Worm (Caenorhabditis elegans) whole organism, mixed stage, embryonic: ENCODE data around the gene cyp-13A10.
A peak's percentile ranks its signal among the peaks of the same experiment; 100 is the strongest.

Source experiments
- M03D4.4 ChIP-seq: sonication (generic microtip); optimal IDR thresholded peaks from 2 replicates; lab custom pipeline; 2017; ENCODE audit warnings: mild to moderate bottlenecking, missing genetic modification characterization, missing compliant biosample characterization
- bed-3 ChIP-seq: fragments of 200-800 bp; sonication (Bioruptor generic); optimal IDR thresholded peaks from 3 replicates; lab custom pipeline; 2018; ENCODE audit warnings: mild to moderate bottlenecking, missing genetic modification characterization, moderate library complexity, missing compliant biosample characterization
- blmp-1 ChIP-seq: fragments of 150-350 bp; optimal IDR thresholded peaks from 2 replicates; lab custom pipeline; 2014; ENCODE audit warnings: missing biosample characterization, missing genetic modification characterization
- ceh-39 ChIP-seq: fragments of 150-350 bp; optimal IDR thresholded peaks from 2 replicates; lab custom pipeline; 2014; ENCODE audit warnings: missing biosample characterization, missing genetic modification characterization
- ceh-43 ChIP-seq: fragments of 200-800 bp; sonication (Bioruptor generic); optimal IDR thresholded peaks from 2 replicates; lab custom pipeline; 2018; ENCODE audit warnings: mild to moderate bottlenecking, missing genetic modification characterization, moderate library complexity, missing compliant biosample characterization
- ces-1 ChIP-seq: fragments of 150-350 bp; optimal IDR thresholded peaks from 2 replicates; lab custom pipeline; 2014; ENCODE audit warnings: missing biosample characterization, missing genetic modification reagents, missing genetic modification characterization
- cnd-1 ChIP-seq: fragments of 200-800 bp; sonication (Bioruptor generic); optimal IDR thresholded peaks from 2 replicates; lab custom pipeline; 2018; ENCODE audit warnings: mild to moderate bottlenecking, missing genetic modification characterization, missing compliant biosample characterization
- drap-1 ChIP-seq: fragments of 200-800 bp; sonication (Bioruptor generic); optimal IDR thresholded peaks from 3 replicates; lab custom pipeline; 2018; ENCODE audit warnings: mild to moderate bottlenecking, missing genetic modification characterization, missing compliant biosample characterization
- elt-1 ChIP-seq: sonication (generic microtip); optimal IDR thresholded peaks from 2 replicates; lab custom pipeline; 2017; ENCODE audit warnings: missing genetic modification characterization, mild to moderate bottlenecking, missing compliant biosample characterization, antibody characterized with exemption, moderate library complexity, borderline replicate concordance; ENCODE audit not compliant: insufficient read depth
- elt-3 ChIP-seq: fragments of 150-350 bp; optimal IDR thresholded peaks from 2 replicates; lab custom pipeline; 2014; ENCODE audit warnings: missing biosample characterization, missing genetic modification characterization
- flh-1 ChIP-seq: fragments of 200-800 bp; sonication (Bioruptor generic); optimal IDR thresholded peaks from 2 replicates; lab custom pipeline; 2018; ENCODE audit warnings: mild to moderate bottlenecking, missing genetic modification characterization, moderate library complexity, missing compliant biosample characterization
- ham-2 ChIP-seq: fragments of 200-800 bp; sonication (Bioruptor generic); optimal IDR thresholded peaks from 2 replicates; lab custom pipeline; 2018; ENCODE audit warnings: mild to moderate bottlenecking, missing genetic modification characterization, missing compliant biosample characterization
- hlh-1 ChIP-seq: fragments of 150-350 bp; optimal IDR thresholded peaks from 2 replicates; lab custom pipeline; 2014; ENCODE audit warnings: missing biosample characterization, missing genetic modification reagents, missing genetic modification characterization
- lin-13 ChIP-seq: fragments of 150-350 bp; optimal IDR thresholded peaks from 2 replicates; lab custom pipeline; 2014; ENCODE audit warnings: missing biosample characterization, missing genetic modification characterization
- lin-32 ChIP-seq: fragments of 200-800 bp; sonication (Bioruptor generic); optimal IDR thresholded peaks from 2 replicates; lab custom pipeline; 2018; ENCODE audit warnings: mild to moderate bottlenecking, missing genetic modification characterization, missing compliant biosample characterization
- lsy-2 ChIP-seq: fragments of 150-350 bp; optimal IDR thresholded peaks from 2 replicates; lab custom pipeline; 2014; ENCODE audit warnings: missing biosample characterization, missing genetic modification characterization
- mab-5 ChIP-seq: fragments of 150-350 bp; optimal IDR thresholded peaks from 2 replicates; lab custom pipeline; 2014; ENCODE audit warnings: missing biosample characterization, missing genetic modification characterization
- nhr-12 ChIP-seq: fragments of 150-350 bp; optimal IDR thresholded peaks from 2 replicates; lab custom pipeline; 2014; ENCODE audit warnings: missing biosample characterization, missing genetic modification characterization
- nhr-237 ChIP-seq: fragments of 150-350 bp; optimal IDR thresholded peaks from 2 replicates; lab custom pipeline; 2014; ENCODE audit warnings: missing biosample characterization, missing genetic modification characterization
- nhr-28 ChIP-seq: fragments of 150-350 bp; optimal IDR thresholded peaks from 2 replicates; lab custom pipeline; 2014; ENCODE audit warnings: missing biosample characterization, missing genetic modification characterization
- nhr-76 ChIP-seq: sonication (generic microtip); optimal IDR thresholded peaks from 2 replicates; lab custom pipeline; 2017; ENCODE audit warnings: missing biosample characterization, missing genetic modification characterization
- pha-4 ChIP-seq: fragments of 150-350 bp; optimal IDR thresholded peaks from 2 replicates; lab custom pipeline; 2018; ENCODE audit warnings: missing biosample characterization, missing genetic modification reagents, missing genetic modification characterization
- sem-2 ChIP-seq: fragments of 200-800 bp; sonication (Bioruptor generic); optimal IDR thresholded peaks from 2 replicates; lab custom pipeline; 2018; ENCODE audit warnings: mild to moderate bottlenecking, missing genetic modification characterization, missing compliant biosample characterization
- snpc-4 ChIP-seq: fragments of 150-350 bp; optimal IDR thresholded peaks from 2 replicates; lab custom pipeline; 2014; ENCODE audit warnings: missing biosample characterization, missing genetic modification characterization
- sptf-1 ChIP-seq: sonication (generic microtip); optimal IDR thresholded peaks from 2 replicates; lab custom pipeline; 2017; ENCODE audit warnings: mild to moderate bottlenecking, missing genetic modification characterization, moderate library complexity, missing compliant biosample characterization
- tbx-8 ChIP-seq: fragments of 200-800 bp; sonication (Bioruptor generic); optimal IDR thresholded peaks from 2 replicates; lab custom pipeline; 2018; ENCODE audit warnings: mild to moderate bottlenecking, missing genetic modification characterization, moderate library complexity, missing compliant biosample characterization
- unc-120 ChIP-seq: sonication (generic microtip); optimal IDR thresholded peaks from 2 replicates; lab custom pipeline; 2017; ENCODE audit warnings: missing genetic modification characterization, missing compliant biosample characterization; ENCODE audit not compliant: poor library complexity, severe bottlenecking
- unc-39 ChIP-seq: fragments of 150-350 bp; optimal IDR thresholded peaks from 2 replicates; lab custom pipeline; 2014; ENCODE audit warnings: missing biosample characterization, missing genetic modification characterization
- zip-8 ChIP-seq: fragments of 150-350 bp; optimal IDR thresholded peaks from 2 replicates; lab custom pipeline; 2014; ENCODE audit warnings: missing biosample characterization, missing genetic modification characterization
- ztf-11 ChIP-seq: fragments of 150-350 bp; optimal IDR thresholded peaks from 2 replicates; lab custom pipeline; 2014; ENCODE audit warnings: missing biosample characterization, missing genetic modification characterization

cyp-13A10 gene

DNA sequence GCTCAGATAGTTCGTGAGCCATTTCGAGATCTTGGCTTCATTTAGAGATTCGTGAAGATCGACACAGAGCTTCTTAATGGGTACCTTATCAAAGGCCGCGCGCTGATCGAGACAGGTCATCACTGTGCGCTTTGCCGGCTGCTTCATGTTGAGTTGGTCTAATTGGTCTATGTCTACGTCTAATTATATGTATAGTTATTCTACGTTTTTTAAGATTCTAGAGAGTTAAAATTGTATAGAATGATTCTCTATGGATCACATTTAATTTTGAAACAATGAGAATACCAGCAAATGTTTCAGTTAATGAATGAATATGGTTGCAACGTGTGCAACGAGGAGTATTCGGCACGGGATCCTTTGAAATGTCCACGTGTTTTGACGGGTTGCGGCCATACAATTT, 12.0 kb upstream of the cyp-13A10 start, which contains the start of gene arc-1:
Gene arc-1 (plus strand): TSS at position 301 of the 400 bp plus-strand sequence.
- TF ChIP-seq lin-32 (no peak), elt-3 (no peak), zip-8 (tag; lab: Kevin White, UChicago) (no peak), mab-5 (tag; lab: Kevin White, UChicago) (no peak), ztf-11 (tag; lab: Kevin White, UChicago) (no peak), bed-3 (GFP tag; lab: Kevin White, UChicago) (no peak), snpc-4 (no peak), nhr-76 (tag; lab: Kevin White, UChicago) (no peak)
- TF ChIP-seq, all 35 proteins: peak for 0

DNA sequence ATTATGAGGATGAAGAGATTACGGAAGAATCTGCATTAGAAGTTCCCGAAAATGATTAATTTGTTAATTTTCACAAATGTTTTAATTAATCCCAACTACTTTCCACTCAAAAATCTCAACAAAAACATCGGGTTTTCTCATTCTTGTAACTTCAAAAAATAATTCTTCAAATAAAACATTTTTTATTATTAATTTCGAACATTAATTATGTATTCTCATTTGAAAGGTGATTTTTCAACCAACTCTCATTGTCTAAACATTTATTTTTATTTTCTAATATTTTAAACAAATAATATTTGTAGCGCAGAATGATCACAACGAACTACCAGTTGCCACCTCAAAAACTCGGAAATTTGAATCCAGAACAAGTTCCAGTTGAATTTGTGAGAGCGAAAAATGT, 8.6 kb upstream of the cyp-13A10 start, which contains the start of gene ZK1320.7:
Gene ZK1320.7 (plus strand): TSS at position 301 of the 400 bp plus-strand sequence.
- TF ChIP-seq sem-2 (GFP tag; lab: Kevin White, UChicago) (no peak), blmp-1 (tag; lab: Kevin White, UChicago) (no peak), ces-1 (GFP tag; lab: Kevin White, UChicago) (no peak), lin-32 (no peak)

DNA sequence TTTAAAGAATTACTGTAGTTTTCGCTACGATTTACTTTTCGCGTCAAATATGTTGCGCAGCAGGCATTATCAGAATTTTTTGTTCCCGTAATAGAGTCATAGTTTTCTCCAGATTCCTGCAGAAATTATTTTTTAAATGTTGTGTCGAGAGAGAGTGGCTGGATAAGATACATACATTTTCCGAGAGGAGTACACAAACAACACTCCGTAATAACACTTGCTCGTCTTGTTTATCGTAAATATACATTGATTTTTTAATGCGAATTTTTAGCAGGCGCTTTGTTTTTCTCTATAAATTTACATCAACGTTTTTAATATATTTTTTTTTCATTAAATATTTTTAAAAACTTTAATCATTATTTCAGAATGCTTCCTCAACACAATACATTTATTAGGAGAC, 6.3 kb upstream of the cyp-13A10 start, which contains the start of gene taf-8:
Gene taf-8 (plus strand): TSS at position 360 of the 400 bp plus-strand sequence.
- TF ChIP-seq snpc-4 (no peak), unc-39 (tag; lab: Kevin White, UChicago) (no peak), lsy-2 (tag; lab: Kevin White, UChicago) (peak; percentile 53), ces-1 (GFP tag; lab: Kevin White, UChicago) (peak; percentile 69), pha-4 (tag; lab: Kevin White, UChicago) (peak; percentile 31)

DNA sequence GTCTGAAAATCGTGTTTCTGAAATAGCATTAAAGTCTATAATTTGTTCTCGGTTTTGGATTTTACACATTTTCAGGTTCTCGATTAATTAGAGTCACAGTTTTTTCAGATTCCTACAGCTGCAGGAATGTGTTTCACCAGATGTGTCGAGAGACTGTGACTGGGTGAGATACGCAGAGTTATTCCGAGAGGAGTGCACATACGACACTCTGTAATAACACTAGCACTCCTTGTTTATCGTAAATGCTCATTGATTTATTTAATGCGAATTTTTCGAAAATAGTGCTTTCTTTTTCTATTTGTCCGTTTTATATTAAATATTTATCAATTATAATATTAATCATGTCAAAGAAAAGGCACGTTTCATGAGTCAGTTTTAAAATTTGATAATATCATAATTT, 4.7 kb upstream of the cyp-13A10 start, which contains the start of gene ZK1320.11:
Gene ZK1320.11 (plus strand): TSS at position 243 of the 400 bp plus-strand sequence.
- TF ChIP-seq M03D4.4: no peak
- no peak for TF ChIP-seq lin-32
- TF ChIP-seq snpc-4: no peak
- TF ChIP-seq ces-1 (GFP tag; lab: Kevin White, UChicago): peak; percentile 55
- TF ChIP-seq, all 35 proteins: peak for 1

DNA sequence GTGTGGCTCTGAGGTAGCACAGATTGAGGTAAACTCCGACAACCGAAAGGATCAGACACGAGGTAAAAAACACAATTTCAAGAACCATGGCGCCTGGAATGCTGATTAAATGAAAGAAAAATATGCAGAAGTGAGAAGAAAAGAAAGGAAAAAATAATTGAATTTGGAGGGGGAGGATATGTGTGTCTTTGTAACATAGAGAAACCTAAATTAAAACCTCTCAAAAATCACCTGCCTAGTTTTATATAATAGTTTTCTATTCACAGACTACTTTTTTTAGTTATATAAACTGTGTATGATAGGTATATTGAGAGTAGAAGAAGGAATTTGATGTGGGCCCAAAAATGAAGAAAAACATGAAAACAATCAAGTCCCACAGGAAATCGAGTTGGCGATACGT, 2.9 kb upstream of the cyp-13A10 start, which contains the start of gene ZK1320.5:
Gene ZK1320.5 (minus strand): TSS at position 101 of the 400 bp plus-strand sequence.
- no peak for TF ChIP-seq hlh-1
- TF ChIP-seq blmp-1 (tag; lab: Kevin White, UChicago): no peak
- no peak for TF ChIP-seq ces-1 (GFP tag; lab: Kevin White, UChicago)
- no peak for TF ChIP-seq unc-120
- no peak for TF ChIP-seq nhr-12 (tag; lab: Kevin White, UChicago)
- no peak for TF ChIP-seq ceh-43 (GFP tag; lab: Kevin White, UChicago)
- no peak for TF ChIP-seq M03D4.4
- no peak for TF ChIP-seq tbx-8
- no peak for TF ChIP-seq drap-1
- TF ChIP-seq ham-2 (GFP tag; lab: Kevin White, UChicago): no peak
- TF ChIP-seq cnd-1: no peak
- no peak for TF ChIP-seq elt-1 (tag; lab: Kevin White, UChicago)
- TF ChIP-seq nhr-28: no peak
- no peak for TF ChIP-seq nhr-237 (tag; lab: Kevin White, UChicago)
- no peak for TF ChIP-seq sem-2 (GFP tag; lab: Kevin White, UChicago)
- no peak for TF ChIP-seq lin-13 (tag; lab: Kevin White, UChicago)
- TF ChIP-seq unc-39 (tag; lab: Kevin White, UChicago): no peak

DNA sequence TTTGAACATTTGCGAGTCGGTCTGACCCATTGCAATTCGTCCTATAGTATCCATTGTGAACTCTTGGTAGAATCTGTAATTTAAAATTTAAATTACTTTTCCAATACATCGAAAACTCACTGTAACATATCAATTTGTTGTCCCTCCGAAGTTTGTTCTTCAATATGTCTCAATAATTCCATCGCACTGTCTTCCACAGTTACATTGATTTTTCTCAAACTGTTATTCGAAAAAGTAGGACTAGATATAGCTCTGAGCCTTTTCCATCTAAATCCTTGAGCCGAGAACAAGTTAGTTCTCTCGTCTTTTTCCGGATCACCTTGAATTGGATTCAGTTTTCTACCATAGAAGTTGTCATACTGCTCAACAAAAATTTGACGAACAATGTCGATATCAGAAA, 524 bp downstream of the cyp-13A10 start:
- no peak for TF ChIP-seq flh-1 (GFP tag; lab: Kevin White, UChicago)
- TF ChIP-seq ceh-43 (GFP tag; lab: Kevin White, UChicago): no peak
- no peak for TF ChIP-seq cnd-1
- TF ChIP-seq blmp-1 (tag; lab: Kevin White, UChicago): no peak
- no peak for TF ChIP-seq pha-4 (tag; lab: Kevin White, UChicago)
- no peak for TF ChIP-seq unc-120
- TF ChIP-seq sptf-1 (tag; lab: Kevin White, UChicago): no peak
- no peak for TF ChIP-seq nhr-12 (tag; lab: Kevin White, UChicago)
- no peak for TF ChIP-seq zip-8 (tag; lab: Kevin White, UChicago)
- no peak for TF ChIP-seq snpc-4
- no peak for TF ChIP-seq nhr-76 (tag; lab: Kevin White, UChicago)
- TF ChIP-seq lin-32: no peak
- no peak for TF ChIP-seq ham-2 (GFP tag; lab: Kevin White, UChicago)
- TF ChIP-seq ces-1 (GFP tag; lab: Kevin White, UChicago): no peak
- no peak for TF ChIP-seq nhr-237 (tag; lab: Kevin White, UChicago)
- TF ChIP-seq hlh-1: no peak
- TF ChIP-seq mab-5 (tag; lab: Kevin White, UChicago): no peak
- no peak for TF ChIP-seq ceh-39 (tag; lab: Kevin White, UChicago)
- no peak for TF ChIP-seq nhr-28
